ENCODE assay signal across 1 fruit fly cellular context in genomic region chrX:12719152-12719779, dm6.
TF ChIP-seq lines count a peak whose summit lies in the region.

No protein-coding gene starts in this region.

TF ChIP-seq in whole organism, embryonic, 481 proteins besides CTCF, POLR2A, EP300 and RAD21 (continued from another document and continues in another):
- no peak for TF ChIP-seq twi (tag; optimal IDR thresholded peaks at IDR 0.05; lab: Kevin White, UChicago)
- TF ChIP-seq Ssrp (tag; optimal IDR thresholded peaks at IDR 0.05; lab: Kevin White, UChicago), result peak; percentile 61
- TF ChIP-seq CG3407 (GFP tag; optimal IDR thresholded peaks at IDR 0.05; lab: Kevin White, UChicago), result peak; percentile 24
- peak; percentile 14 for TF ChIP-seq wek (GFP tag; optimal IDR thresholded peaks at IDR 0.05; lab: Kevin White, UChicago)
- peak; percentile 41; the same call in 1 of the 3 replicates for TF ChIP-seq CG34422 (GFP tag; IDR thresholded peaks at IDR 0.05; lab: Robert Waterston, UW)
- peak; percentile 43 for TF ChIP-seq CG31224 (GFP tag; IDR thresholded peaks at IDR 0.05; lab: Robert Waterston, UW)
- peak; percentile 74 for TF ChIP-seq repo (GFP tag; optimal IDR thresholded peaks at IDR 0.05; lab: Kevin White, UChicago)
- peak; percentile 80 for TF ChIP-seq CG11504 (tag; optimal IDR thresholded peaks at IDR 0.05; lab: Kevin White, UChicago)
- TF ChIP-seq her (GFP tag; optimal IDR thresholded peaks at IDR 0.05; lab: Kevin White, UChicago), result peak; percentile 75
- no peak for TF ChIP-seq Sry-β (GFP tag; optimal IDR thresholded peaks at IDR 0.05; lab: Kevin White, UChicago)
- peak; percentile 16; the same call in 1 of the 2 replicates for TF ChIP-seq gsb (GFP tag; IDR thresholded peaks at IDR 0.05; lab: Robert Waterston, UW)
- TF ChIP-seq CoRest (tag; optimal IDR thresholded peaks at IDR 0.05; lab: Kevin White, UChicago), result peak; percentile 66
- TF ChIP-seq CG6272 (GFP tag; IDR thresholded peaks at IDR 0.05; lab: Robert Waterston, UW), result peak; percentile 32; the same call in 1 of the 2 replicates
- TF ChIP-seq CG15601 (tag; optimal IDR thresholded peaks at IDR 0.05; lab: Kevin White, UChicago), result peak; percentile 44
- peak; percentile 44 for TF ChIP-seq ems (GFP tag; optimal IDR thresholded peaks at IDR 0.05; lab: Kevin White, UChicago)
- peak; percentile 69 for TF ChIP-seq zfh1 (GFP tag; IDR thresholded peaks at IDR 0.05; lab: Robert Waterston, UW)
- peak; percentile 45 for TF ChIP-seq zf30C (GFP tag; optimal IDR thresholded peaks at IDR 0.05; lab: Kevin White, UChicago)
- peak; percentile 79 for TF ChIP-seq CG1603 (tag; optimal IDR thresholded peaks at IDR 0.05; lab: Kevin White, UChicago)
- peak; percentile 51; the same call in 1 of the 3 replicates for TF ChIP-seq Optix (GFP tag; IDR thresholded peaks at IDR 0.05; lab: Robert Waterston, UW)
- TF ChIP-seq zen2 (GFP tag; IDR thresholded peaks at IDR 0.05; lab: Robert Waterston, UW; ENCODE audit: partially characterized antibody), result no peak
- TF ChIP-seq B-H1 (GFP tag; IDR thresholded peaks at IDR 0.05; lab: Robert Waterston, UW), result peak; percentile 37; the same call in 1 of the 3 replicates
- TF ChIP-seq mirr (GFP tag; optimal IDR thresholded peaks at IDR 0.05; lab: Kevin White, UChicago), result no peak
- no peak for TF ChIP-seq Stat92E (GFP tag; optimal IDR thresholded peaks at IDR 0.05; lab: Kevin White, UChicago)
- no peak for TF ChIP-seq CG2202 (tag; optimal IDR thresholded peaks at IDR 0.05; lab: Kevin White, UChicago)
- TF ChIP-seq emc (GFP tag; optimal IDR thresholded peaks at IDR 0.05; lab: Kevin White, UChicago), result peak; percentile 32
- no peak for TF ChIP-seq luna (GFP tag; optimal IDR thresholded peaks at IDR 0.05; lab: Kevin White, UChicago)
- peak; percentile 12; the same call in 1 of the 2 replicates for TF ChIP-seq CG11247 (GFP tag; IDR thresholded peaks at IDR 0.05; lab: Robert Waterston, UW)
- TF ChIP-seq h (optimal IDR thresholded peaks at IDR 0.05; lab: Kevin White, UChicago), result no peak
- peak; percentile 55 for TF ChIP-seq cwo (GFP tag; optimal IDR thresholded peaks at IDR 0.05; lab: Kevin White, UChicago)
- TF ChIP-seq bsh (GFP tag; optimal IDR thresholded peaks at IDR 0.05; lab: Kevin White, UChicago), result peak; percentile 70 to 83
- TF ChIP-seq dan (GFP tag; IDR thresholded peaks at IDR 0.05; lab: Robert Waterston, UW), result no peak
- TF ChIP-seq CG7271 (tag; optimal IDR thresholded peaks at IDR 0.05; lab: Kevin White, UChicago), result no peak
- TF ChIP-seq CG31441 (GFP tag; IDR thresholded peaks at IDR 0.05; lab: Robert Waterston, UW), result peak; percentile 68; the same call in 1 of the 2 replicates
- TF ChIP-seq exex (tag; optimal IDR thresholded peaks at IDR 0.05; lab: Kevin White, UChicago), result no peak
- TF ChIP-seq row (GFP tag; IDR thresholded peaks at IDR 0.05; lab: Robert Waterston, UW), result peak; percentile 74
- peak; percentile 42; the same call in 1 of the 2 replicates for TF ChIP-seq Rfx (GFP tag; IDR thresholded peaks at IDR 0.05; lab: Robert Waterston, UW)
- TF ChIP-seq tin (GFP tag; optimal IDR thresholded peaks at IDR 0.05; lab: Kevin White, UChicago), result peak; percentile 77
- peak; percentile 72 for TF ChIP-seq CG10979 (tag; optimal IDR thresholded peaks at IDR 0.05; lab: Kevin White, UChicago)
- no peak for TF ChIP-seq BEAF-32 (GFP tag; optimal IDR thresholded peaks at IDR 0.05; lab: Kevin White, UChicago)
- TF ChIP-seq HmgD (GFP tag; optimal IDR thresholded peaks at IDR 0.05; lab: Kevin White, UChicago), result no peak
- peak; percentile 80 for TF ChIP-seq ind (GFP tag; optimal IDR thresholded peaks at IDR 0.05; lab: Kevin White, UChicago)
- no peak for TF ChIP-seq Poxn (GFP tag; IDR thresholded peaks at IDR 0.05; lab: Robert Waterston, UW)
- TF ChIP-seq Adf1 (GFP tag; IDR thresholded peaks at IDR 0.05; lab: Robert Waterston, UW), result no peak
- TF ChIP-seq CG13123 (GFP tag; optimal IDR thresholded peaks at IDR 0.05; lab: Kevin White, UChicago), result peak; percentile 62
- TF ChIP-seq croc (GFP tag; conservative IDR thresholded peaks at IDR 0.05; lab: Robert Waterston, UW), result peak; percentile 33; the same call in 2 of the 3 replicates
- peak; percentile 51 to 79 for TF ChIP-seq Pdp1 (GFP tag; optimal IDR thresholded peaks at IDR 0.05; lab: Kevin White, UChicago)
- no peak for TF ChIP-seq CG10543 (GFP tag; optimal IDR thresholded peaks at IDR 0.05; lab: Kevin White, UChicago)
- TF ChIP-seq CG6854 (GFP tag; optimal IDR thresholded peaks at IDR 0.05; lab: Kevin White, UChicago), result peak; percentile 37
- 0 out of 3 replicates have a peak, but pooled peaks have one; percentile 59 for TF ChIP-seq CG6175 (GFP tag; IDR thresholded peaks at IDR 0.05; lab: Robert Waterston, UW)
- no peak for TF ChIP-seq hb (GFP tag; IDR thresholded peaks at IDR 0.05; lab: Robert Waterston, UW; ENCODE audit: partially characterized antibody)
- peak; percentile 60; the same call in 3 of the 4 replicates for TF ChIP-seq Gug (GFP tag; IDR thresholded peaks at IDR 0.05; lab: Robert Waterston, UW)
- TF ChIP-seq ac (GFP tag; optimal IDR thresholded peaks at IDR 0.05; lab: Kevin White, UChicago), result no peak
- TF ChIP-seq pros (GFP tag; optimal IDR thresholded peaks at IDR 0.05; lab: Kevin White, UChicago), result no peak
- TF ChIP-seq Ada2b (GFP tag; IDR thresholded peaks at IDR 0.05; lab: Robert Waterston, UW), result peak; percentile 71
- peak; percentile 51 for TF ChIP-seq CG10462 (GFP tag; optimal IDR thresholded peaks at IDR 0.05; lab: Kevin White, UChicago)
- TF ChIP-seq cas (GFP tag; IDR thresholded peaks at IDR 0.05; lab: Robert Waterston, UW), result 0 out of 2 replicates have a peak, but pooled peaks have one; percentile 29
- peak; percentile 9 for TF ChIP-seq CG6683 (GFP tag; optimal IDR thresholded peaks at IDR 0.05; lab: Kevin White, UChicago)
- TF ChIP-seq wor (GFP tag; IDR thresholded peaks at IDR 0.05; lab: Robert Waterston, UW), result peak; percentile 30; the same call in 1 of the 2 replicates
- no peak for TF ChIP-seq Dref (GFP tag; IDR thresholded peaks at IDR 0.05; lab: Robert Waterston, UW)
- TF ChIP-seq gcm2 (GFP tag; optimal IDR thresholded peaks at IDR 0.05; lab: Kevin White, UChicago), result peak; percentile 40
- no peak for TF ChIP-seq chinmo (GFP tag; IDR thresholded peaks at IDR 0.05; lab: Robert Waterston, UW; ENCODE audit: partially characterized antibody)
- no peak for TF ChIP-seq trh (GFP tag; optimal IDR thresholded peaks at IDR 0.05; lab: Kevin White, UChicago)
- TF ChIP-seq phol (tag; optimal IDR thresholded peaks at IDR 0.05; lab: Kevin White, UChicago), result peak; percentile 80
- TF ChIP-seq vvl (GFP tag; IDR thresholded peaks at IDR 0.05; lab: Robert Waterston, UW), result peak; percentile 78
- 0 out of 3 replicates have a peak, but pooled peaks have one; percentile 51 for TF ChIP-seq CG11093 (GFP tag; IDR thresholded peaks at IDR 0.05; lab: Robert Waterston, UW)
- no peak for TF ChIP-seq vfl (GFP tag; optimal IDR thresholded peaks at IDR 0.05; lab: Kevin White, UChicago)
- no peak for TF ChIP-seq Sin3A (optimal IDR thresholded peaks at IDR 0.05; lab: Kevin White, UChicago)
- TF ChIP-seq btn (GFP tag; optimal IDR thresholded peaks at IDR 0.05; lab: Kevin White, UChicago), result peak; percentile 54
- no peak for TF ChIP-seq aop (GFP tag; IDR thresholded peaks at IDR 0.05; lab: Robert Waterston, UW)
- no peak for TF ChIP-seq CG1832 (GFP tag; optimal IDR thresholded peaks at IDR 0.05; lab: Kevin White, UChicago)
- TF ChIP-seq cg (GFP tag; optimal IDR thresholded peaks at IDR 0.05; lab: Kevin White, UChicago), result no peak
- no peak for TF ChIP-seq CG34376 (GFP tag; optimal IDR thresholded peaks at IDR 0.05; lab: Kevin White, UChicago)
- TF ChIP-seq CG8281 (tag; optimal IDR thresholded peaks at IDR 0.05; lab: Kevin White, UChicago), result peak; percentile 27
- no peak for TF ChIP-seq sc (optimal IDR thresholded peaks at IDR 0.05; lab: Kevin White, UChicago)
- no peak for TF ChIP-seq sc (GFP tag; optimal IDR thresholded peaks at IDR 0.05; lab: Kevin White, UChicago)
- TF ChIP-seq BtbVII (GFP tag; optimal IDR thresholded peaks at IDR 0.05; lab: Kevin White, UChicago), result peak; percentile 80
- TF ChIP-seq sisA (GFP tag; IDR thresholded peaks at IDR 0.05; lab: Robert Waterston, UW), result peak; percentile 66
- 0 out of 2 replicates have a peak, but pooled peaks have one; percentile 19 for TF ChIP-seq toy (GFP tag; IDR thresholded peaks at IDR 0.05; lab: Robert Waterston, UW)
- TF ChIP-seq CG8924 (tag; optimal IDR thresholded peaks at IDR 0.05; lab: Kevin White, UChicago), result peak; percentile 63
- TF ChIP-seq sens-2 (GFP tag; IDR thresholded peaks at IDR 0.05; lab: Robert Waterston, UW), result peak; percentile 67
- no peak for TF ChIP-seq usp (GFP tag; optimal IDR thresholded peaks at IDR 0.05; lab: Kevin White, UChicago)
- TF ChIP-seq CG1233 (GFP tag; optimal IDR thresholded peaks at IDR 0.05; lab: Kevin White, UChicago), result no peak
- TF ChIP-seq CG17912 (GFP tag; optimal IDR thresholded peaks at IDR 0.05; lab: Kevin White, UChicago), result no peak
- TF ChIP-seq CG14965 (GFP tag; optimal IDR thresholded peaks at IDR 0.05; lab: Kevin White, UChicago; ENCODE audit: borderline replicate concordance), result peak; percentile 5
- TF ChIP-seq ERR (GFP tag; optimal IDR thresholded peaks at IDR 0.05; lab: Kevin White, UChicago), result peak; percentile 47
- peak; percentile 76 for TF ChIP-seq Xbp1 (GFP tag; optimal IDR thresholded peaks at IDR 0.05; lab: Kevin White, UChicago)
- TF ChIP-seq Fer2 (tag; optimal IDR thresholded peaks at IDR 0.05; lab: Kevin White, UChicago), result no peak
- peak; percentile 76 for TF ChIP-seq CG7786 (GFP tag; optimal IDR thresholded peaks at IDR 0.05; lab: Kevin White, UChicago)
- TF ChIP-seq CG14710 (tag; optimal IDR thresholded peaks at IDR 0.05; lab: Kevin White, UChicago), result peak; percentile 54
- peak; percentile 73 for TF ChIP-seq CG7556 (GFP tag; optimal IDR thresholded peaks at IDR 0.05; lab: Kevin White, UChicago)
- TF ChIP-seq CG4328 (GFP tag; optimal IDR thresholded peaks at IDR 0.05; lab: Kevin White, UChicago), result no peak
- no peak for TF ChIP-seq fd64A (GFP tag; optimal IDR thresholded peaks at IDR 0.05; lab: Kevin White, UChicago)
- TF ChIP-seq CG4404 (GFP tag; IDR thresholded peaks at IDR 0.05; lab: Robert Waterston, UW), result peak; percentile 49; the same call in 1 of the 2 replicates
- peak; percentile 96 for TF ChIP-seq sens (GFP tag; lab: Kevin White, UChicago)
- TF ChIP-seq CG4820 (GFP tag; optimal IDR thresholded peaks at IDR 0.05; lab: Kevin White, UChicago), result peak; percentile 75
- peak; percentile 62 for TF ChIP-seq CG16815 (GFP tag; optimal IDR thresholded peaks at IDR 0.05; lab: Kevin White, UChicago)
- peak; percentile 49 for TF ChIP-seq corto (GFP tag; optimal IDR thresholded peaks at IDR 0.05; lab: Kevin White, UChicago)
- TF ChIP-seq Hey (tag; optimal IDR thresholded peaks at IDR 0.05; lab: Kevin White, UChicago), result no peak
- TF ChIP-seq ham (GFP tag; IDR thresholded peaks at IDR 0.05; lab: Robert Waterston, UW), result no peak
- peak; percentile 35 for TF ChIP-seq da (GFP tag; optimal IDR thresholded peaks at IDR 0.05; lab: Kevin White, UChicago)
- TF ChIP-seq en (GFP tag; optimal IDR thresholded peaks at IDR 0.05; lab: Kevin White, UChicago), result peak; percentile 42
- TF ChIP-seq Max (GFP tag; optimal IDR thresholded peaks at IDR 0.05; lab: Kevin White, UChicago), result peak; percentile 46
- peak; percentile 79 for TF ChIP-seq onecut (GFP tag; IDR thresholded peaks at IDR 0.05; lab: Robert Waterston, UW)
- peak; percentile 72 for TF ChIP-seq pnt (GFP tag; optimal IDR thresholded peaks at IDR 0.05; lab: Kevin White, UChicago)
- TF ChIP-seq bowl (GFP tag; IDR thresholded peaks at IDR 0.05; lab: Robert Waterston, UW), result no peak
- peak; percentile 69 for TF ChIP-seq Bdp1 (GFP tag; optimal IDR thresholded peaks at IDR 0.05; lab: Kevin White, UChicago)
- peak; percentile 56 for TF ChIP-seq dmrt11E (tag; optimal IDR thresholded peaks at IDR 0.05; lab: Kevin White, UChicago)
- TF ChIP-seq CG15696 (tag; optimal IDR thresholded peaks at IDR 0.05; lab: Kevin White, UChicago), result no peak
- peak; percentile 17 for TF ChIP-seq CG12236 (GFP tag; optimal IDR thresholded peaks at IDR 0.05; lab: Kevin White, UChicago)
- peak; percentile 41 for TF ChIP-seq D19A (tag; optimal IDR thresholded peaks at IDR 0.05; lab: Kevin White, UChicago)
- TF ChIP-seq pho (GFP tag; optimal IDR thresholded peaks at IDR 0.05; lab: Kevin White, UChicago), result peak; percentile 69
- peak; percentile 47 for TF ChIP-seq CG4617 (GFP tag; optimal IDR thresholded peaks at IDR 0.05; lab: Kevin White, UChicago; ENCODE audit: borderline replicate concordance)
- TF ChIP-seq CG17359 (tag; optimal IDR thresholded peaks at IDR 0.05; lab: Kevin White, UChicago), result peak; percentile 75
- TF ChIP-seq CG8944 (GFP tag; optimal IDR thresholded peaks at IDR 0.05; lab: Kevin White, UChicago), result peak; percentile 69
- TF ChIP-seq Hsf (GFP tag; optimal IDR thresholded peaks at IDR 0.05; lab: Kevin White, UChicago), result peak; percentile 80
- peak; percentile 77 for TF ChIP-seq CG9609 (GFP tag; optimal IDR thresholded peaks at IDR 0.05; lab: Kevin White, UChicago)
- peak; percentile 67 for TF ChIP-seq cato (GFP tag; optimal IDR thresholded peaks at IDR 0.05; lab: Kevin White, UChicago; ENCODE audit: borderline replicate concordance)
- 0 out of 3 replicates have a peak, but pooled peaks have one; percentile 34 for TF ChIP-seq gce (GFP tag; IDR thresholded peaks at IDR 0.05; lab: Robert Waterston, UW)
- TF ChIP-seq hkb (optimal IDR thresholded peaks at IDR 0.05; lab: Kevin White, UChicago), result no peak
- peak; percentile 59 for TF ChIP-seq hkb (GFP tag; IDR thresholded peaks at IDR 0.05; lab: Robert Waterston, UW)
- no peak for TF ChIP-seq CG8765 (GFP tag; IDR thresholded peaks at IDR 0.05; lab: Robert Waterston, UW)
- TF ChIP-seq CG5245 (GFP tag; optimal IDR thresholded peaks at IDR 0.05; lab: Kevin White, UChicago), result peak; percentile 65
- TF ChIP-seq HLHmδ (GFP tag; optimal IDR thresholded peaks at IDR 0.05; lab: Kevin White, UChicago), result no peak
- peak; percentile 8 for TF ChIP-seq odd (GFP tag; optimal IDR thresholded peaks at IDR 0.05; lab: Kevin White, UChicago)
- TF ChIP-seq CG6765 (GFP tag; optimal IDR thresholded peaks at IDR 0.05; lab: Kevin White, UChicago), result peak; percentile 44
- TF ChIP-seq CG10565 (GFP tag; optimal IDR thresholded peaks at IDR 0.05; lab: Kevin White, UChicago), result peak; percentile 37
- peak; percentile 55 for TF ChIP-seq zfh2 (GFP tag; optimal IDR thresholded peaks at IDR 0.05; lab: Kevin White, UChicago)
- TF ChIP-seq Hmr (GFP tag; optimal IDR thresholded peaks at IDR 0.05; lab: Kevin White, UChicago), result peak; percentile 71
- no peak for TF ChIP-seq insv (GFP tag; optimal IDR thresholded peaks at IDR 0.05; lab: Kevin White, UChicago)
- peak; percentile 52 for TF ChIP-seq Dek (tag; optimal IDR thresholded peaks at IDR 0.05; lab: Kevin White, UChicago)
- TF ChIP-seq yki (optimal IDR thresholded peaks at IDR 0.05; lab: Kevin White, UChicago), result no peak
